Fruit fly (Drosophila melanogaster): Measurements from ENCODE around the gene ND-42.

ND-42 gene

dm6 chr3R:22018777-22019420 is 8.6 kb upstream of the ND-42 start, which contains the start of gene Idh3b (continued):
- TF ChIP-seq CG33213 (GFP tag; optimal IDR thresholded peaks at IDR 0.05) (peak; percentile 76), HmgD (GFP tag; optimal IDR thresholded peaks at IDR 0.05) (peak; percentile 64), caup (GFP tag; optimal IDR thresholded peaks at IDR 0.05; ENCODE audit: severe bottlenecking) (no peak), CG7963 (GFP tag; IDR thresholded peaks at IDR 0.05; ENCODE audit: partially characterized antibody) (peak; percentile 95), shn (GFP tag; optimal IDR thresholded peaks at IDR 0.05) (no peak), ems (GFP tag; optimal IDR thresholded peaks at IDR 0.05) (peak; percentile 76), crp (GFP tag; optimal IDR thresholded peaks at IDR 0.05) (peak; percentile 75 to 98), Sox102F (GFP tag; optimal IDR thresholded peaks at IDR 0.05) (no peak), CG9876 (GFP tag; optimal IDR thresholded peaks at IDR 0.05) (peak; percentile 27), tio (GFP tag; optimal IDR thresholded peaks at IDR 0.05) (no peak), CG4360 (GFP tag; IDR thresholded peaks at IDR 0.05) (no peak), CG33557 (GFP tag; optimal IDR thresholded peaks at IDR 0.05) (peak; percentile 15), mam (GFP tag; optimal IDR thresholded peaks at IDR 0.05) (peak; percentile 76), CG31224 (GFP tag; IDR thresholded peaks at IDR 0.05) (peak; percentile 43; the same call in 1 of the 2 replicates), CrebB (tag; optimal IDR thresholded peaks at IDR 0.05) (no peak), hkb (optimal IDR thresholded peaks at IDR 0.05) (peak; percentile 13), hkb (GFP tag; IDR thresholded peaks at IDR 0.05) (peak; percentile 43), ERR (GFP tag; optimal IDR thresholded peaks at IDR 0.05) (peak; percentile 30), CG11504 (tag; optimal IDR thresholded peaks at IDR 0.05) (no peak), CG3847 (GFP tag; IDR thresholded peaks at IDR 0.05) (peak; percentile 88), Atf3 (GFP tag; optimal IDR thresholded peaks at IDR 0.05) (no peak), CG13123 (GFP tag; optimal IDR thresholded peaks at IDR 0.05) (no peak), Poxn (GFP tag; IDR thresholded peaks at IDR 0.05) (no peak), crc (GFP tag; optimal IDR thresholded peaks at IDR 0.05) (peak; percentile 15), ato (GFP tag; IDR thresholded peaks at IDR 0.05; ENCODE audit: partially characterized antibody) (peak; percentile 88), Ets65A (GFP tag) (peak; percentile 96), schlank (tag; optimal IDR thresholded peaks at IDR 0.05) (peak; percentile 24), Dek (tag; optimal IDR thresholded peaks at IDR 0.05) (peak; percentile 44), Six4 (GFP tag; optimal IDR thresholded peaks at IDR 0.05) (no peak), Sin3A (optimal IDR thresholded peaks at IDR 0.05) (peak; percentile 45), odd (GFP tag; optimal IDR thresholded peaks at IDR 0.05) (no peak), pum (GFP tag; optimal IDR thresholded peaks at IDR 0.05) (peak; percentile 70), sqz (GFP tag; optimal IDR thresholded peaks at IDR 0.05) (no peak), CG8388 (GFP tag; optimal IDR thresholded peaks at IDR 0.05) (no peak), CG6813 (GFP tag; optimal IDR thresholded peaks at IDR 0.05) (no peak), CoRest (tag; optimal IDR thresholded peaks at IDR 0.05) (peak; percentile 61), zfh2 (GFP tag; optimal IDR thresholded peaks at IDR 0.05) (peak; percentile 81), da (GFP tag; optimal IDR thresholded peaks at IDR 0.05) (no peak), Atf6 (GFP tag; IDR thresholded peaks at IDR 0.05) (peak; percentile 56), NfI (GFP tag; optimal IDR thresholded peaks at IDR 0.05) (no peak), CG8924 (tag; optimal IDR thresholded peaks at IDR 0.05) (no peak), CG4854 (GFP tag; optimal IDR thresholded peaks at IDR 0.05) (peak; percentile 61), Sry-δ (GFP tag; optimal IDR thresholded peaks at IDR 0.05) (peak; percentile 87), CG4328 (GFP tag; optimal IDR thresholded peaks at IDR 0.05) (no peak), Med (GFP tag) (no peak), CG10565 (GFP tag; optimal IDR thresholded peaks at IDR 0.05) (no peak), Fer3 (tag; optimal IDR thresholded peaks at IDR 0.05) (no peak), Taf1 (GFP tag; IDR thresholded peaks at IDR 0.05) (no peak), CG11695 (GFP tag; IDR thresholded peaks at IDR 0.05) (peak; percentile 36; the same call in 1 of the 3 replicates), PHDP (tag; optimal IDR thresholded peaks at IDR 0.05) (no peak), dm (GFP tag; optimal IDR thresholded peaks at IDR 0.05) (peak; percentile 65)

All from whole organism, embryonic.